Fruit fly (Drosophila melanogaster) whole organism, embryonic: ENCODE results near the gene glu.

ENCODE experiments used
- Aef1 ChIP-seq: fragments of 200-800 bp; sonication (Bioruptor generic); IDR thresholded peaks from 3 replicates; pipeline ENCODE4 v1.3.6; 2022; ENCODE audit warnings: missing biosample characterization, missing genetic modification characterization
- Antp ChIP-seq: fragments of 200-800 bp; sonication (Bioruptor generic); optimal IDR thresholded peaks from 3 replicates; lab custom pipeline; 2016; ENCODE audit warnings: missing biosample characterization, missing genetic modification characterization
- B-H2 ChIP-seq: fragments of 200-800 bp; sonication (Bioruptor generic); optimal IDR thresholded peaks from 2 replicates; lab custom pipeline; 2018; ENCODE audit warnings: missing biosample characterization, mild to moderate bottlenecking, missing genetic modification characterization
- CG10543 ChIP-seq: fragments of 200-800 bp; sonication (Bioruptor generic); optimal IDR thresholded peaks from 3 replicates; lab custom pipeline; 2017; ENCODE audit warnings: missing biosample characterization, mild to moderate bottlenecking, missing genetic modification characterization, moderate library complexity
- CG11723 ChIP-seq: fragments of 200-800 bp; sonication (Bioruptor generic); optimal IDR thresholded peaks from 2 replicates; lab custom pipeline; 2017; ENCODE audit warnings: missing biosample characterization, mild to moderate bottlenecking, missing genetic modification characterization
- CG1233 ChIP-seq: fragments of 200-800 bp; sonication (Bioruptor generic); optimal IDR thresholded peaks from 4 replicates; lab custom pipeline; 2018; ENCODE audit warnings: missing biosample characterization, mild to moderate bottlenecking, missing genetic modification characterization
- CG13123 ChIP-seq: fragments of 200-800 bp; sonication (Bioruptor generic); optimal IDR thresholded peaks from 2 replicates; lab custom pipeline; 2016; ENCODE audit warnings: missing biosample characterization, missing genetic modification characterization
- CG14050 ChIP-seq: fragments of 200-800 bp; sonication (Bioruptor generic); IDR thresholded peaks from 3 replicates; pipeline ENCODE4 v1.3.6; 2022; ENCODE audit warnings: missing biosample characterization, missing genetic modification characterization
- CG14860 ChIP-seq: fragments of 200-800 bp; sonication (Bioruptor generic); IDR thresholded peaks from 3 replicates; pipeline ENCODE4 v1.3.6; 2022; ENCODE audit warnings: missing biosample characterization, missing genetic modification characterization; ENCODE audit not compliant: partially characterized antibody
- CG15011 ChIP-seq: fragments of 200-800 bp; sonication (Bioruptor generic); optimal IDR thresholded peaks from 3 replicates; lab custom pipeline; 2018; ENCODE audit warnings: missing biosample characterization, mild to moderate bottlenecking, missing genetic modification characterization
- CG1529 ChIP-seq: fragments of 200-800 bp; sonication (Bioruptor generic); optimal IDR thresholded peaks from 3 replicates; lab custom pipeline; 2018; ENCODE audit warnings: missing biosample characterization, missing genetic modification characterization
- CG16863 ChIP-seq: fragments of 200-800 bp; sonication (Bioruptor generic); optimal IDR thresholded peaks from 3 replicates; lab custom pipeline; 2016; ENCODE audit warnings: missing biosample characterization, missing genetic modification characterization
- CG18011 ChIP-seq: fragments of 200-800 bp; sonication (Bioruptor generic); optimal IDR thresholded peaks from 2 replicates; lab custom pipeline; 2017; ENCODE audit warnings: missing biosample characterization, missing genetic modification characterization, mild to moderate bottlenecking, moderate library complexity, missing genotype
- CG18476 ChIP-seq: fragments of 200-800 bp; sonication (Bioruptor generic); optimal IDR thresholded peaks from 2 replicates; lab custom pipeline; 2016; ENCODE audit warnings: missing biosample characterization, mild to moderate bottlenecking, missing genetic modification characterization
- CG3726 ChIP-seq: fragments of 200-800 bp; sonication (Bioruptor generic); IDR thresholded peaks from 3 replicates; pipeline ENCODE4, ENCODE4 v1.3.6; 2022; ENCODE audit warnings: missing biosample characterization, missing genetic modification characterization
- CG5953 ChIP-seq: fragments of 200-800 bp; sonication (Bioruptor generic); IDR thresholded peaks from 2 replicates; pipeline ENCODE4 v1.3.6; 2022; ENCODE audit warnings: missing biosample characterization, missing genetic modification characterization
- CG6813 ChIP-seq: fragments of 200-800 bp; sonication (Bioruptor generic); optimal IDR thresholded peaks from 2 replicates; lab custom pipeline; 2017; ENCODE audit warnings: missing biosample characterization, missing genetic modification characterization, mild to moderate bottlenecking, moderate library complexity, missing genetic modification reagents
- CG6854 ChIP-seq: fragments of 200-800 bp; sonication (Bioruptor generic); optimal IDR thresholded peaks from 3 replicates; lab custom pipeline; 2017; ENCODE audit warnings: missing biosample characterization, mild to moderate bottlenecking, missing genetic modification characterization
- CG8290 ChIP-seq, 3 experiments: fragments of 200-800 bp; sonication (Bioruptor generic); optimal IDR thresholded peaks; 2 replicates each; lab custom pipeline; 2016 to 2019; ENCODE audit warnings: missing biosample characterization in 3 of 3, missing genetic modification characterization in 3 of 3, mild to moderate bottlenecking in 2 of 3, moderate library complexity in 1 of 3
- CG8359 ChIP-seq: fragments of 200-800 bp; sonication (Bioruptor generic); optimal IDR thresholded peaks from 2 replicates; lab custom pipeline; 2017; ENCODE audit warnings: missing biosample characterization, mild to moderate bottlenecking, missing genetic modification characterization, borderline replicate concordance
- CG8944 ChIP-seq: fragments of 200-800 bp; sonication (Bioruptor generic); optimal IDR thresholded peaks from 3 replicates; lab custom pipeline; 2016; ENCODE audit warnings: missing biosample characterization, missing genetic modification characterization
- CG9727 ChIP-seq: fragments of 200-800 bp; sonication (Bioruptor generic); optimal IDR thresholded peaks from 3 replicates; lab custom pipeline; 2017; ENCODE audit warnings: missing biosample characterization, mild to moderate bottlenecking, missing genetic modification characterization
- Camta ChIP-seq: fragments of 200-800 bp; sonication (Bioruptor generic); optimal IDR thresholded peaks from 2 replicates; lab custom pipeline; 2016; ENCODE audit warnings: missing biosample characterization, missing genetic modification characterization
- CoRest ChIP-seq: fragments of 200-800 bp; sonication (Bioruptor generic); optimal IDR thresholded peaks from 3 replicates; lab custom pipeline; 2018; ENCODE audit warnings: missing biosample characterization, mild to moderate bottlenecking, missing genetic modification characterization, moderate library complexity
- Dip3 ChIP-seq: fragments of 200-800 bp; sonication (Bioruptor generic); optimal IDR thresholded peaks from 3 replicates; lab custom pipeline; 2016; ENCODE audit warnings: missing biosample characterization, missing genetic modification characterization
- Dll ChIP-seq: fragments of 200-800 bp; sonication (Bioruptor generic); IDR thresholded peaks from 4 replicates; pipeline ENCODE4 v1.3.6; 2022; ENCODE audit warnings: missing biosample characterization, missing genetic modification characterization; ENCODE audit not compliant: partially characterized antibody
- Gsc ChIP-seq: fragments of 200-800 bp; sonication (Bioruptor generic); IDR thresholded peaks from 2 replicates; pipeline ENCODE4 v1.3.6; 2022; ENCODE audit warnings: missing biosample characterization, missing genetic modification characterization
- HLH4C ChIP-seq: fragments of 200-800 bp; sonication (Bioruptor generic); IDR thresholded peaks from 3 replicates; pipeline ENCODE4 v1.3.6; 2022; ENCODE audit warnings: missing biosample characterization, missing genetic modification characterization; ENCODE audit not compliant: partially characterized antibody
- Mad ChIP-seq: fragments of 200-800 bp; sonication (Bioruptor generic); optimal IDR thresholded peaks from 2 replicates; lab custom pipeline; 2016; ENCODE audit warnings: missing biosample characterization, missing genetic modification characterization
- Mrtf ChIP-seq: fragments of 200-800 bp; sonication (Bioruptor generic); IDR thresholded peaks from 3 replicates; pipeline ENCODE4 v1.3.6; 2022; ENCODE audit warnings: missing biosample characterization, missing genetic modification characterization
- NK7.1 ChIP-seq: fragments of 200-800 bp; sonication (Bioruptor generic); optimal IDR thresholded peaks from 3 replicates; lab custom pipeline; 2016; ENCODE audit warnings: missing biosample characterization, missing genetic modification characterization
- Nf-YB ChIP-seq: fragments of 200-800 bp; sonication (Bioruptor generic); optimal IDR thresholded peaks from 3 replicates; lab custom pipeline; 2019; ENCODE audit warnings: missing biosample characterization, mild to moderate bottlenecking, missing genetic modification characterization, moderate library complexity
- Sox102F ChIP-seq: fragments of 200-800 bp; sonication (Bioruptor generic); optimal IDR thresholded peaks from 2 replicates; lab custom pipeline; 2018; ENCODE audit warnings: missing biosample characterization, mild to moderate bottlenecking, missing genetic modification characterization, moderate library complexity
- br ChIP-seq: fragments of >200 bp; optimal IDR thresholded peaks from 2 replicates; lab custom pipeline; 2017
- cad ChIP-seq: fragments of >200 bp; optimal IDR thresholded peaks from 2 replicates; lab custom pipeline; 2017; ENCODE audit warnings: missing biosample characterization, missing genetic modification characterization
- chif ChIP-seq, 2 experiments: fragments of 200-800 bp; sonication (Bioruptor generic); optimal IDR thresholded peaks; 3 replicates each; lab custom pipeline; 2016; ENCODE audit warnings: missing biosample characterization in 2 of 2, missing genetic modification characterization in 2 of 2
- ewg ChIP-seq: fragments of 200-800 bp; sonication (Bioruptor generic); optimal IDR thresholded peaks from 3 replicates; lab custom pipeline; 2017; ENCODE audit warnings: mild to moderate bottlenecking, missing biosample characterization, missing genetic modification reagents, missing genetic modification characterization
- exex ChIP-seq: fragments of 200-800 bp; sonication (Bioruptor generic); optimal IDR thresholded peaks from 4 replicates; lab custom pipeline; 2018; ENCODE audit warnings: missing biosample characterization, mild to moderate bottlenecking, missing genetic modification characterization, moderate library complexity
- gcm2 ChIP-seq: fragments of 200-800 bp; sonication (Bioruptor generic); optimal IDR thresholded peaks from 2 replicates; lab custom pipeline; 2016; ENCODE audit warnings: missing biosample characterization, missing genetic modification characterization
- ind ChIP-seq: fragments of 200-800 bp; sonication (Bioruptor generic); optimal IDR thresholded peaks from 3 replicates; lab custom pipeline; 2016; ENCODE audit warnings: missing biosample characterization, missing genetic modification characterization
- kah ChIP-seq: fragments of 200-800 bp; sonication (Bioruptor generic); optimal IDR thresholded peaks from 2 replicates; lab custom pipeline; 2018; ENCODE audit warnings: missing biosample characterization, mild to moderate bottlenecking, missing genetic modification characterization
- lbe ChIP-seq: fragments of 200-800 bp; sonication (Bioruptor generic); optimal IDR thresholded peaks from 2 replicates; lab custom pipeline; 2016; ENCODE audit warnings: missing biosample characterization, mild to moderate bottlenecking, missing genetic modification characterization
- lilli ChIP-seq: fragments of 200-800 bp; sonication (Bioruptor generic); optimal IDR thresholded peaks from 3 replicates; lab custom pipeline; 2016; ENCODE audit warnings: missing biosample characterization, missing genetic modification characterization
- pnt ChIP-seq: fragments of 200-800 bp; sonication (Bioruptor generic); optimal IDR thresholded peaks from 3 replicates; lab custom pipeline; 2016; ENCODE audit warnings: missing biosample characterization, missing genetic modification characterization
- ranshi ChIP-seq: fragments of 200-800 bp; sonication (Bioruptor generic); IDR thresholded peaks from 2 replicates; pipeline ENCODE4 v1.3.6; 2022; ENCODE audit warnings: missing biosample characterization, missing genetic modification characterization
- seq ChIP-seq: fragments of 200-800 bp; sonication (Bioruptor generic); IDR thresholded peaks from 2 replicates; pipeline ENCODE4 v1.3.6; 2022; ENCODE audit warnings: missing biosample characterization, missing genetic modification characterization
- sqz ChIP-seq: fragments of 200-800 bp; sonication (Bioruptor generic); optimal IDR thresholded peaks from 3 replicates; lab custom pipeline; 2018; ENCODE audit warnings: missing biosample characterization, mild to moderate bottlenecking, missing genetic modification characterization
- tio ChIP-seq: fragments of 200-800 bp; sonication (Bioruptor generic); optimal IDR thresholded peaks from 2 replicates; lab custom pipeline; 2017; ENCODE audit warnings: missing biosample characterization, missing genetic modification characterization, inconsistent platforms
- tna ChIP-seq: fragments of 200-800 bp; sonication (Bioruptor generic); IDR thresholded peaks from 2 replicates; pipeline ENCODE4 v1.3.6; 2022; ENCODE audit warnings: missing biosample characterization, missing genetic modification characterization; ENCODE audit not compliant: partially characterized antibody

Gene glu

DNA sequence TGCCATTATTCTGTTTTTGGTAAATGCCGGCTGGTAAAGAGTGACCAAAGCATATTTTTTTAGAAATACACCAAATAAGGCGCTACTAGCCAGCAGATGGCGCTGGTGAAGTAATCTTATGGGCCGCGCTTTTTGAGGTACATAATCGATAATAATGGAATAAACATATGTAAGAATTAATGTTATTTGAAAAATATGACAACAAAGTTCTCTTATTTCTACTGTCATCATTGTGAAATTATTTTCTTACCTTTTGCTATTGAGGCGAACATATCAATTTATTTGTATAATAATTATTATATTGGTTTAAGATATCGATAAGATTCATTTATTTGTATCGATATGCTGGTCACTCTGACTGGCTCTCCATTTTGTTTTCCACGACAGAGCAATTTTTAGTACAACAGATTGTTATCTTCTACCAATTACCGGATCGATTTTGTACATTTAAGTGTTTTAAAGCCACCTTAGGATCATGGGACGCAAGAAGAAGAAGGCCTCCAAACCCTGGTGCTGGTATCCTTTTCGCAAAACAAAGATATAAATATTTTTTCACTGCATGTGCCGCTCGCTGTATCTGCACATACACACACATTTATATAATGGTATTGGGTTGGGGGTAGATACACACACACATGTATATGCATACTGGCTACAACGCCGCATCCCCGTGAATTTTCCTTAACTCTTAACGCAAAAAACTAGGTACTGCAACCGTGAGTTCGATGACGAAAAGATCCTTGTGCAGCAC is 5.0 kb upstream of the glu start, which contains the start of the genes LSm7 and BuGZ (continued):
- no peak for TF ChIP-seq Aef1 (GFP tag; lab: Robert Waterston, UW)
- 0 out of 2 replicates have a peak, but pooled peaks have one; percentile 11 for TF ChIP-seq CG5953 (GFP tag; lab: Robert Waterston, UW)
- TF ChIP-seq CG18476 (GFP tag; lab: Kevin White, UChicago): no peak
- no peak for TF ChIP-seq br (lab: Kevin White, UChicago)
- TF ChIP-seq CG18011 (GFP tag; lab: Kevin White, UChicago): no peak
- no peak for TF ChIP-seq exex (tag; lab: Kevin White, UChicago)
- TF ChIP-seq Antp (GFP tag; lab: Kevin White, UChicago): peak; percentile 27
- no peak for TF ChIP-seq Mrtf (GFP tag; lab: Robert Waterston, UW)
- TF ChIP-seq tna: no peak
- peak; percentile 69 for TF ChIP-seq CG9727 (GFP tag; lab: Kevin White, UChicago)
- no peak for TF ChIP-seq Sox102F (GFP tag; lab: Kevin White, UChicago)
- peak; percentile 8 for TF ChIP-seq CG8944
- TF ChIP-seq tio: no peak
- peak; percentile 8 for TF ChIP-seq lilli (GFP tag; lab: Kevin White, UChicago)
- TF ChIP-seq Dip3 (GFP tag; lab: Kevin White, UChicago): no peak
- TF ChIP-seq CG16863 (GFP tag; lab: Kevin White, UChicago): no peak
- TF ChIP-seq CG3726: no peak
- no peak for TF ChIP-seq CG6813
- TF ChIP-seq kah: no peak
- TF ChIP-seq chif (GFP tag; optimal IDR thresholded peaks at IDR 0.05; lab: Kevin White, UChicago): peak in 1 of 2 experiments; percentile 19
- no peak for TF ChIP-seq cad (GFP tag; lab: Kevin White, UChicago)
- TF ChIP-seq sqz: no peak
- TF ChIP-seq B-H2 (GFP tag; lab: Kevin White, UChicago): no peak
- no peak for TF ChIP-seq CG15011 (GFP tag; lab: Kevin White, UChicago)
- peak; percentile 36 for TF ChIP-seq ewg (GFP tag; lab: Kevin White, UChicago)
- no peak for TF ChIP-seq CG8359 (GFP tag; lab: Kevin White, UChicago)
- peak; percentile 29 for TF ChIP-seq CG8290 (GFP tag; optimal IDR thresholded peaks at IDR 0.05; lab: Kevin White, UChicago)
- no peak for TF ChIP-seq CG8290 (tag; optimal IDR thresholded peaks at IDR 0.05; lab: Kevin White, UChicago)
- TF ChIP-seq Dll (GFP tag; lab: Robert Waterston, UW): peak; percentile 78
- TF ChIP-seq CG13123 (GFP tag; lab: Kevin White, UChicago): no peak
- no peak for TF ChIP-seq CG6854 (GFP tag; lab: Kevin White, UChicago)
- peak; percentile 25 for TF ChIP-seq CG1233 (GFP tag; lab: Kevin White, UChicago)
- TF ChIP-seq ranshi (GFP tag; lab: Robert Waterston, UW): no peak
- no peak for TF ChIP-seq pnt (GFP tag; lab: Kevin White, UChicago)
- TF ChIP-seq CoRest: no peak
- TF ChIP-seq CG11723: no peak
- no peak for TF ChIP-seq Gsc (GFP tag; lab: Robert Waterston, UW)
- peak; percentile 25 for TF ChIP-seq Camta (GFP tag; lab: Kevin White, UChicago)
- TF ChIP-seq seq (GFP tag; lab: Robert Waterston, UW): no peak
- TF ChIP-seq CG1529 (GFP tag; lab: Kevin White, UChicago): peak; percentile 17
- TF ChIP-seq Nf-YB: no peak
- no peak for TF ChIP-seq CG14050 (GFP tag; lab: Robert Waterston, UW)
- TF ChIP-seq ind (GFP tag; lab: Kevin White, UChicago): peak; percentile 22
- no peak for TF ChIP-seq NK7.1 (GFP tag; lab: Kevin White, UChicago)
- TF ChIP-seq gcm2 (GFP tag; lab: Kevin White, UChicago): no peak
- no peak for TF ChIP-seq lbe (GFP tag; lab: Kevin White, UChicago)
- peak; percentile 12 for TF ChIP-seq CG10543 (GFP tag; lab: Kevin White, UChicago)
- no peak for TF ChIP-seq Mad (GFP tag; lab: Kevin White, UChicago)
- peak; percentile 45; the same call in 2 of the 3 replicates for TF ChIP-seq CG14860 (GFP tag; lab: Robert Waterston, UW)
- TF ChIP-seq HLH4C (GFP tag; lab: Robert Waterston, UW): 0 out of 3 replicates have a peak, but pooled peaks have one; percentile 25
